Fruit fly (Drosophila melanogaster): ENCODE data around the gene PolD2.

Gene PolD2

dm6 chr3L:1741655-1742551 lies 33.5 kb upstream of the PolD2 start:
- no peak for TF ChIP-seq CG8478 (optimal IDR thresholded peaks at IDR 0.05)
- TF ChIP-seq CTCF (optimal IDR thresholded peaks at IDR 0.05) = no peak

DNA sequence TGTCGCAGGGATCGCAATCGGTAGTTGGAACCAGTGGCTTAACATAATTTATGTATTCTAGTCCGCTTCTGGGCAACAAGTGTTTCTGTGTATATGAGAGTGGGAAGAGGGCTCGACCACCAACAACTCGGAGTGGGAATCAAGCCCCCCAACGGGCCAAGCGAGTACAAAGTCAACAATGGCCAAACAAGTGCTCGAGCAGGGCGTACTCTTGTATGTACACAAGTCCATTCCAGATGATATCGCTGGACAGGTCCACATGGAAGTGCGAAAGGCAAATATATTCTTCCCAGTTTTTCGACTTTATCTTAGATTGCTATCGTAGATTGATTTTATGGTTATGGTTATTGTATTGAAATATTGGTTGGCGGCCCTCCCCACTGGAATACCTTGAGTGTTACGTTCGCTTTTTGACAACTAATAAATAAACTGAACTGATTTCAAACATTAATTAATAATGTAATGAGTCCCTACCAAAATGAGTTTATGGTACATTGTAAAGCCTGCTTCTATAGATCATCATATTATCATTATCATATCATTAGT lies 32.8 kb upstream of the PolD2 start:
- no peak for TF ChIP-seq CG8478 (optimal IDR thresholded peaks at IDR 0.05)
- no peak for TF ChIP-seq CTCF (optimal IDR thresholded peaks at IDR 0.05)

DNA sequence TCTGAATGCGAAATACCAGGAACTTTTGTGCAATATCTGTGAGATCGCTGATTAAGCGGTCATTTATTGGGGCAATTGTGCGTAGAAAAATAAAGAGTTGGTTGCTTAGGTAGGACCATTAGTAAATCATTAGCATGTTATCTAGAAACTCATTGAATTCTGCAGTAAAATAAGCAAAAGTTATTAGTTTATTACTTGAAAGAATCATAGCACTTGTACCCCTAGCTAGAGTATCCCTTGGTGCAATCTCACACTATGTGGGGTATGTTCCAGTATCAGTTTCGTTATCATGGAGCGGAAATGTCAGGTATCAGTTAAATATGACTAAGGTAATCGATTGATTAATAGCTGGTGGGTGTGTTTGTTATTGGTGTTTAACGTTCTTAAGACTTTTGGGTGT lies 30.0 kb upstream of the PolD2 start:
- TF ChIP-seq CTCF (optimal IDR thresholded peaks at IDR 0.05) (no peak), CG8478 (optimal IDR thresholded peaks at IDR 0.05) (no peak)

DNA sequence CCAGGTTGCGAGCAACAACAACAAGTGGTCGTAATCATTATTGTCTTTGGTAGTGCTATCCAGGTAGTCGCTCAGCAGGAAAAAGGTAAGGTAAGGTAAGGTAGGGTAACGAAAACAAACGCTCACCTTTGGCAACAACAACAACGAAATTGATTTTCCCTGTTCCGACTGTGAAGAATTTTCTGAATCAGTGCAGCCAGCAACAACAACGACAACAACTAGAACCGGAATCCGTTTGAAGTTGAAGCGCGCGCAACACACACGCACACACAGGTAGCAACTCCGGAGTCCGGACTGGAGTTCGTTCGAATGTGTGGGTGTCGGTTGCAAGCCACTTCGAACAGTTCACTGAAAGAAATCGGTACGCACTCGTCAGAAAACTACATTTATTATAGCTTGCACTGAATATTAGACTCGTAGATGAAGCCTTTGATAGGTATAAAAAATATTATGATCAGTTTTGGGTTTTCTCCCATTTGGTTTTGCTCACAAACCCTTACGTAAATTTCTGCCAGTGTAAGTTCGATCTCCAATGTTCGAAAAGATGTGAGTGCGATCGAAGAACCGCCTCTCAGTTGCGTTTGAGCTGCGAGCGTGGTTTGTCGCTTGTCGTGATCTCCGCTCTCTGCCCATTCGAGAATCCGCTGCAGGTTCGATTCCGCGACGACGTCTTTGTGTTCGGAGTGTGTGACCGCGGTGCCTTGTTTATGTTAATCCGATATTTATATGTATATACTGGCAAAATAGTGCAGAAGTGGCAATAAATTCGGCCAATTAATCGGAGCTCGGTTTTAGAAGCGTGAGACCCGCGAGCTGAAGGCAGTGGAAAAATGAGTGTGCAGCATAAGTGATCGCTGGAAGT lies 28.9 kb upstream of the PolD2 start, which contains the start of gene CG13921:
TSS of gene CG13921 (plus strand) at position 570 of the 862 bp plus-strand sequence.
- TF ChIP-seq CG8478 (optimal IDR thresholded peaks at IDR 0.05) = no peak
- no peak for TF ChIP-seq CTCF (optimal IDR thresholded peaks at IDR 0.05)

DNA sequence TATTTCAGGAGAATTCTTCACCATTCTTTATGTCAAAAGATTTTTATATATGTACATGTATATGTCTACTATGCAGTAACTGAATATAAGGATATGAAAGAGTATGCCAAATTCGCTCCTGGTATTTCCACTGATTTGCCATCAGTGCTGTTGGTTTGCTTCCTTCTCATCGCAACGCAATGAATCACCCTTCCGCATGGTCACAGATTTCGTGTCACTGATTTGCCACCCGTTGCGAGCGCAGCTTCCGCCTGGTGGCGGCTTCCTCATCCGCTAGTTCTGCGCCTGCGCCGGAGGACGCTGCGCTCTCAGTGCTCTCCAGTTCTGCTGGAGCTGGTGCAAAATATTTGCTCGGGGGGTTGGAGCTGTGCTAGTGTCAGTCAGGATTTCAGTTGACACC lies 27.2 kb upstream of the PolD2 start:
- no peak for TF ChIP-seq CTCF (optimal IDR thresholded peaks at IDR 0.05)
- TF ChIP-seq CG8478 (optimal IDR thresholded peaks at IDR 0.05) = no peak

dm6 chr3L:1754262-1754661 lies 21.2 kb upstream of the PolD2 start:
- TF ChIP-seq CTCF (optimal IDR thresholded peaks at IDR 0.05) (no peak), CG8478 (optimal IDR thresholded peaks at IDR 0.05) (no peak)

DNA sequence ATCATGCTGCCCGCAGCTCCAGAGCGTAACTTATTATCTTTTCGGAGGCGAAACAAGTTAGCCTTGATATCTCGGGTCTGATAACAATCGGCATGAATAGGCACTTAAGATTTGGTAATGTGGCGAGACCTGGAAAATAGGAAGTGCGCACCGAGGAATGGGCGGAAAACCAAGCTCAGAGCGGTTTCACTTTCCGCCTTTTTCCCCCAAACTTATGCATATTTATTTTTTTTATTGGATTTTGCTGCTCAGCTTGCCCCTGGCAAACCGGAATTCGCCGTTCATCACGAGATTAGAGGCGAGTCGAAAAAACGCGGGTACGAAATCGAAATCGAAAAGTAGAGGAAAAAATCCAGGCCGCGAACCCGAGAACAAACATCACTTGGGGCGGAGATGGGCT lies 20.5 kb upstream of the PolD2 start:
- no peak for TF ChIP-seq CTCF (optimal IDR thresholded peaks at IDR 0.05)
- TF ChIP-seq CG8478 (optimal IDR thresholded peaks at IDR 0.05) = no peak

- no peak for TF ChIP-seq CG8478 (optimal IDR thresholded peaks at IDR 0.05)
- TF ChIP-seq CTCF (optimal IDR thresholded peaks at IDR 0.05) = no peak
These were observed 19.9 kb upstream of the PolD2 start, which contains the start of gene Cht2 for dm6 chr3L:1755458-1755984. Gene Cht2 (minus strand): TSS chr3L:1755934.

DNA sequence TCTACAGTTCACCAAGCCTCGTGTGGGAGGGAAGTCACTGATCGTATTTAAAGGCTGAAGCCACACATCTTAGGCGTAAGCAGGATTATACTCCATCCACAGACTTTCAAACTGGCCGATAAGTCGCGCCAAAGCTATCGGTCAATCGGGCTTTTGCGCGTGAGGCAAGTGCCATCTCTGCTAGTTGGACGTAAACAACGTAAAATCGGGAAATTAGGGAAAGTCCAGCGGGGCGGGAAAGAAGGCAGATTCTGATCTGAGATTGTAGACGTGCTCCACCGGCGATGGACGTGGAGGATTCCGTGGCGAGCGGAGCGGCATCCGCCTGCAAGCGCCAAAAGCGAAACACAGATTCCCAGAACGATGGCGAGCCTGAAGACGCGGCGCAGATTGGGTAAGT lies 19.3 kb upstream of the PolD2 start, which contains the start of gene CG8001:
TSS of gene CG8001 (plus strand) at position 17 of the 400 bp plus-strand sequence.
- TF ChIP-seq CTCF (optimal IDR thresholded peaks at IDR 0.05) = no peak
- TF ChIP-seq CG8478 (optimal IDR thresholded peaks at IDR 0.05) = no peak

DNA sequence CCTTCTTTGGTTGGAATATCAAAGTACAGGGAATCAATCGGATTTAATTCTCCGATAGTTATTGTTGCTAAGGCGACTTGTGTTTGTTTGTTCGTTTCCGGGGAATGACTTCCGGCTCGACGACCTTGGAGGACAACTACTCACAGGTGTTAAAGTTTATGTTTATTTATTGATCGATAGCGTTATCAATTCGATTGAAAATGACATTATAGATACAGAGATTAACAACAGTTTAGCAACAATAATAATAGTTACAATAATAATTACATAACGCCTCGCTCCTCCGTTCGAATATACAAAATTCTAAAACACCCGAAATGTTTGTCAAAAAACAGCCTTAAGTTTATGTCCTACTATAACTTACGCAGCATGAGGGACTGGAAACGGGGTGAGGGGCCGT lies 3.8 kb upstream of the PolD2 start, which contains the start of gene Dhc62B:
TSS of gene Dhc62B (minus strand) at position 101 of the 400 bp plus-strand sequence.
- TF ChIP-seq CG8478 (optimal IDR thresholded peaks at IDR 0.05) (no peak), CTCF (optimal IDR thresholded peaks at IDR 0.05) (no peak)

dm6 chr3L:1772593-1772992 lies 2.8 kb upstream of the PolD2 start:
- TF ChIP-seq CG8478 (optimal IDR thresholded peaks at IDR 0.05) = no peak
- TF ChIP-seq CTCF (optimal IDR thresholded peaks at IDR 0.05) = no peak

DNA sequence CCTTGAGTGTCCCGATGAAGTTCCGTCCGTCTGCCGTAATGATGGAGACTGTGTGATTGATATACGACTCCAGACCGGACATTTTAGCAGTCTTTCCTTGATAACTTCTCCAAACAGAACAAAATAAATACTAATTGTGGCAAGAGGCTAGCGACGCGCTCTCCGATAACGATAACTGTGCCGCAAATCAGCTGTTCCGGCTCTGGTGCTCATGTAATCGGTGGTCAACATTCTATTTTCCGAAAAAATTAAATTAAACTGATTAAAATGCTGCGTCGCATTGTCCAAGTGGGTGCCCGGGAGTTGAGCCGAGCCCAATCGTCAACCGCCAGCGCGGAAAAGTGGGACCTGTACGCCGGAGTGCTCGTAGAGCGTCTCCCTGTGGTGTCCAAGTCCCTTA lies 1.8 kb downstream of the PolD2 start, which contains the start of the genes CG2021 and mRpL46:
TSS of gene CG2021 (minus strand) at position 163 of the 400 bp plus-strand sequence.
TSS of gene mRpL46 (plus strand) at position 191 of the 400 bp plus-strand sequence.
- TF ChIP-seq CTCF (optimal IDR thresholded peaks at IDR 0.05) (no peak), CG8478 (optimal IDR thresholded peaks at IDR 0.05) (no peak)

DNA sequence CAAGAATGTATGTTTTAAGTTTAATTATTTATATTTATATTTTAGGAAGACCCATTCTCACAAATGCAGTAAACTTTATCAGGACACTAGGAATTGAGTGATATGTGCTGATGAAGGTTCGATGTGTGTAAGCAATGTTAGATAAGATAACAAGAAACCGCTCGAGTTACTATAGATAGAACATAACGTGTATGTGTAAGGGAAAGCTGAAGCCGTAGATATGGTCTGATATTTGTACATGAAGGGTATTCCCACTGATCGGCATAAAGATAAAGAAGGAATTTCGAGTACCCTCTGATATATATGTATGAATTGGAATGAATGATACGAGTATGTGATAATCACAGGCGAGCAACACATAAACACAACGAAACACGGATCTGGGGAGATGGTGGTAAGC lies 8.7 kb downstream of the PolD2 start:
- TF ChIP-seq CG8478 (optimal IDR thresholded peaks at IDR 0.05) = no peak
- no peak for TF ChIP-seq CTCF (optimal IDR thresholded peaks at IDR 0.05)

DNA sequence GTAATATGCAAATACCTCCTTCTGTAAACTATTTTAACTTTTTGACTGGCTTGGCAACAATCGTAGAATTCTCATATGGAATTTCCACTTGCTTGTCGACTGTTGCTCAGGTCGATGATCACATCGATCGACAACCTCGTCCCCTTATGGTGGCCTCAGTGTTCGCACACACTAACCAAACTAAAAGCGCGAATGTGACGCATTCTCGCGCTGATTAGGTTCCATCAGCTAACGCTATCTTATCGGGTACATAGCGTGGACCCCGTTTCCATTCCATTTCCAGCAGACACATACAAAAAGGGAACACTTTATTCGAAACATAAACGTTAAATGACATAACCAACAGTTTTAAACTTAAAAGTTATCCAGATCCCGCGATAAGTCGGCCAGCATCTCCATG lies 13.9 kb downstream of the PolD2 start:
- TF ChIP-seq CTCF (optimal IDR thresholded peaks at IDR 0.05) = no peak
- no peak for TF ChIP-seq CG8478 (optimal IDR thresholded peaks at IDR 0.05)
